Fruit fly (Drosophila melanogaster) whole organism, prepupa: ENCODE results near the gene CG14810.

Experiments
- Blimp-1 ChIP-seq: fragments of 200-800 bp; sonication (Bioruptor generic); optimal IDR thresholded peaks from 3 replicates; lab custom pipeline; 2017; ENCODE audit warnings: missing biosample characterization, missing genetic modification characterization, mild to moderate bottlenecking, moderate library complexity, missing genetic modification reagents
- CG10631 ChIP-seq: fragments of 200-800 bp; sonication (Bioruptor generic); optimal IDR thresholded peaks from 2 replicates; lab custom pipeline; 2016; ENCODE audit warnings: missing biosample characterization, missing genetic modification characterization
- CG10669 ChIP-seq: fragments of 200-800 bp; sonication (Bioruptor generic); optimal IDR thresholded peaks from 3 replicates; lab custom pipeline; 2018; ENCODE audit warnings: missing biosample characterization, mild to moderate bottlenecking, missing genetic modification characterization, moderate library complexity
- CG11294 ChIP-seq: fragments of 200-800 bp; sonication (Bioruptor generic); IDR thresholded peaks from 2 replicates; pipeline ENCODE4 v1.3.6; 2022; ENCODE audit warnings: missing biosample characterization, missing genetic modification characterization
- CG11762 ChIP-seq: fragments of 200-800 bp; sonication (Bioruptor generic); optimal IDR thresholded peaks from 3 replicates; lab custom pipeline; 2016; ENCODE audit warnings: missing biosample characterization, missing genetic modification characterization; ENCODE audit not compliant: insufficient read depth
- CG11902 ChIP-seq: fragments of 200-800 bp; sonication (Bioruptor generic); optimal IDR thresholded peaks from 3 replicates; lab custom pipeline; 2016; ENCODE audit warnings: missing biosample characterization, missing genetic modification characterization
- CG15336 ChIP-seq: fragments of 200-800 bp; sonication (Bioruptor generic); IDR thresholded peaks from 2 replicates; pipeline ENCODE4 v1.3.6; 2022; ENCODE audit warnings: missing biosample characterization, missing genetic modification characterization
- CG16779 ChIP-seq: fragments of 200-800 bp; sonication (Bioruptor generic); optimal IDR thresholded peaks from 3 replicates; lab custom pipeline; 2017; ENCODE audit warnings: missing biosample characterization, mild to moderate bottlenecking, missing genetic modification characterization
- CG3032 ChIP-seq: fragments of 200-800 bp; optimal IDR thresholded peaks from 2 replicates; lab custom pipeline; 2019; ENCODE audit warnings: missing biosample characterization, mild to moderate bottlenecking, missing genetic modification characterization, moderate library complexity
- CG31627 ChIP-seq: fragments of 200-800 bp; sonication (Bioruptor generic); optimal IDR thresholded peaks from 3 replicates; lab custom pipeline; 2016; ENCODE audit warnings: missing biosample characterization, missing genetic modification characterization
- CG32006 ChIP-seq: fragments of 200-800 bp; sonication (Bioruptor generic); optimal IDR thresholded peaks from 3 replicates; lab custom pipeline; 2017; ENCODE audit warnings: missing biosample characterization, mild to moderate bottlenecking, missing genetic modification characterization
- CG3919 ChIP-seq: fragments of 200-800 bp; sonication (Bioruptor generic); optimal IDR thresholded peaks from 3 replicates; lab custom pipeline; 2016; ENCODE audit warnings: missing biosample characterization, missing genetic modification characterization
- CG4318 ChIP-seq: fragments of 200-800 bp; sonication (Bioruptor generic); optimal IDR thresholded peaks from 3 replicates; lab custom pipeline; 2017; ENCODE audit warnings: missing biosample characterization, mild to moderate bottlenecking, missing genetic modification characterization
- CG6792 ChIP-seq: fragments of 200-800 bp; sonication (Bioruptor generic); optimal IDR thresholded peaks from 3 replicates; lab custom pipeline; 2016; ENCODE audit warnings: missing biosample characterization, missing genetic modification characterization
- CG6808 ChIP-seq: fragments of 200-800 bp; sonication (Bioruptor generic); optimal IDR thresholded peaks from 3 replicates; lab custom pipeline; 2017; ENCODE audit warnings: missing biosample characterization, missing genetic modification characterization, mild to moderate bottlenecking, moderate library complexity, missing genetic modification reagents
- CG6854 ChIP-seq: fragments of 200-800 bp; sonication (Bioruptor generic); optimal IDR thresholded peaks from 2 replicates; lab custom pipeline; 2017; ENCODE audit warnings: missing biosample characterization, mild to moderate bottlenecking, missing genetic modification characterization
- CG7368 ChIP-seq: fragments of 200-800 bp; sonication (Bioruptor generic); optimal IDR thresholded peaks from 3 replicates; lab custom pipeline; 2016; ENCODE audit warnings: missing biosample characterization, missing genetic modification characterization
- CG8119 ChIP-seq: fragments of 200-800 bp; sonication (Bioruptor generic); IDR thresholded peaks from 3 replicates; pipeline ENCODE4 v1.3.6; 2022; ENCODE audit warnings: missing biosample characterization, missing genetic modification characterization
- CG8319 ChIP-seq: fragments of 200-800 bp; sonication (Bioruptor generic); optimal IDR thresholded peaks from 3 replicates; lab custom pipeline; 2016; ENCODE audit warnings: missing biosample characterization, missing genetic modification characterization
- CG8632 ChIP-seq: fragments of 200-800 bp; sonication (Bioruptor generic); optimal IDR thresholded peaks from 3 replicates; lab custom pipeline; 2016; ENCODE audit warnings: missing biosample characterization, missing genetic modification characterization
- Eip75B ChIP-seq: fragments of 200-800 bp; sonication (Bioruptor generic); optimal IDR thresholded peaks from 3 replicates; lab custom pipeline; 2016; ENCODE audit warnings: missing biosample characterization, missing genetic modification characterization
- Eip78C ChIP-seq: fragments of 200-800 bp; sonication (Bioruptor generic); peaks from one replicate; lab custom pipeline; 2016; ENCODE audit warnings: missing biosample characterization, missing genetic modification characterization
- Eip93F ChIP-seq: fragments of 200-800 bp; sonication (Bioruptor generic); optimal IDR thresholded peaks from 2 replicates; lab custom pipeline; 2016; ENCODE audit warnings: missing biosample characterization, mild to moderate bottlenecking, missing genetic modification characterization
- Ets21C ChIP-seq: fragments of 200-800 bp; sonication (Bioruptor generic); optimal IDR thresholded peaks from 3 replicates; lab custom pipeline; 2016; ENCODE audit warnings: missing biosample characterization, missing genetic modification characterization
- Gug ChIP-seq: fragments of 200-800 bp; sonication (Bioruptor generic); IDR thresholded peaks from 2 replicates; pipeline ENCODE4 v1.3.6; 2022; ENCODE audit warnings: missing biosample characterization, missing genetic modification characterization
- Hr38 ChIP-seq: sonication (Bioruptor generic); optimal IDR thresholded peaks from 2 replicates; lab custom pipeline; 2016; ENCODE audit warnings: missing biosample characterization, missing genetic modification characterization
- Hr39 ChIP-seq: fragments of 200-800 bp; sonication (Bioruptor generic); optimal IDR thresholded peaks from 2 replicates; lab custom pipeline; 2016; ENCODE audit warnings: missing biosample characterization, missing genetic modification characterization
- Lpt ChIP-seq: fragments of 200-800 bp; sonication (Bioruptor generic); optimal IDR thresholded peaks from 3 replicates; lab custom pipeline; 2016; ENCODE audit warnings: missing biosample characterization, missing genetic modification characterization
- Smox ChIP-seq: fragments of 200-800 bp; sonication (Bioruptor generic); optimal IDR thresholded peaks from 3 replicates; lab custom pipeline; 2016; ENCODE audit warnings: missing biosample characterization, missing genetic modification characterization
- Sox102F ChIP-seq: fragments of 200-800 bp; sonication (Bioruptor generic); optimal IDR thresholded peaks from 2 replicates; lab custom pipeline; 2016; ENCODE audit warnings: missing biosample characterization, mild to moderate bottlenecking, missing genetic modification characterization
- achi ChIP-seq: fragments of 200-800 bp; sonication (Bioruptor generic); optimal IDR thresholded peaks from 3 replicates; lab custom pipeline; 2016; ENCODE audit warnings: missing biosample characterization, missing genetic modification characterization
- acj6 ChIP-seq: fragments of 200-800 bp; sonication (Bioruptor generic); optimal IDR thresholded peaks from 3 replicates; lab custom pipeline; 2016; ENCODE audit warnings: missing biosample characterization, missing genetic modification characterization
- cyc ChIP-seq: fragments of 200-800 bp; sonication (Bioruptor generic); optimal IDR thresholded peaks from 3 replicates; lab custom pipeline; 2016; ENCODE audit warnings: missing biosample characterization, missing genetic modification characterization
- dac ChIP-seq: fragments of 200-800 bp; sonication (Bioruptor generic); optimal IDR thresholded peaks from 2 replicates; lab custom pipeline; 2017; ENCODE audit warnings: missing biosample characterization, mild to moderate bottlenecking, missing genetic modification characterization
- eg ChIP-seq: fragments of 200-800 bp; sonication (Bioruptor generic); IDR thresholded peaks from 3 replicates; pipeline ENCODE4 v1.3.6; 2022; ENCODE audit warnings: missing biosample characterization, missing genetic modification characterization
- esn ChIP-seq: fragments of 200-800 bp; sonication (Bioruptor generic); optimal IDR thresholded peaks from 2 replicates; lab custom pipeline; 2016; ENCODE audit warnings: missing biosample characterization, mild to moderate bottlenecking, missing genetic modification characterization, moderate library complexity
- fd85E ChIP-seq: fragments of 200-800 bp; sonication (Bioruptor generic); optimal IDR thresholded peaks from 3 replicates; lab custom pipeline; 2016; ENCODE audit warnings: missing biosample characterization, missing genetic modification characterization
- fkh ChIP-seq: fragments of 200-800 bp; sonication (Bioruptor generic); optimal IDR thresholded peaks from 3 replicates; lab custom pipeline; 2017; ENCODE audit warnings: missing biosample characterization, mild to moderate bottlenecking, missing genetic modification characterization, moderate library complexity
- lz ChIP-seq: fragments of 200-800 bp; sonication (Bioruptor generic); optimal IDR thresholded peaks from 3 replicates; lab custom pipeline; 2016; ENCODE audit warnings: missing biosample characterization, missing genetic modification characterization
- net ChIP-seq: fragments of 200-800 bp; sonication (Bioruptor generic); optimal IDR thresholded peaks from 3 replicates; lab custom pipeline; 2016; ENCODE audit warnings: missing biosample characterization, missing genetic modification characterization
- pdm3 ChIP-seq: fragments of 200-800 bp; sonication (Bioruptor generic); optimal IDR thresholded peaks from 3 replicates; lab custom pipeline; 2016; ENCODE audit warnings: missing biosample characterization, missing genetic modification characterization
- salr ChIP-seq, 2 experiments: fragments of 200-800 bp; sonication (Bioruptor generic); optimal IDR thresholded peaks; 3 replicates each; lab custom pipeline; 2016 to 2018; ENCODE audit warnings: missing biosample characterization in 2 of 2, missing genetic modification characterization in 2 of 2, mild to moderate bottlenecking in 1 of 2
- ss ChIP-seq, 2 experiments: fragments of 200-800 bp; sonication (Bioruptor generic); optimal IDR thresholded peaks; 2 replicates in 1 of 2; 3 replicates in 1 of 2; lab custom pipeline; 2017 to 2018; ENCODE audit warnings: mild to moderate bottlenecking in 2 of 2, missing biosample characterization in 2 of 2, missing genetic modification characterization in 2 of 2, moderate library complexity in 1 of 2
- svp ChIP-seq: fragments of 200-800 bp; sonication (Bioruptor generic); peaks from one replicate; lab custom pipeline; 2016; ENCODE audit warnings: missing biosample characterization, missing genetic modification characterization
- topi ChIP-seq: fragments of 200-800 bp; sonication (Bioruptor generic); optimal IDR thresholded peaks from 3 replicates; lab custom pipeline; 2016; ENCODE audit warnings: missing biosample characterization, missing genetic modification characterization
- vri ChIP-seq: fragments of 200-800 bp; sonication (Bioruptor generic); optimal IDR thresholded peaks from 3 replicates; lab custom pipeline; 2016; ENCODE audit warnings: missing biosample characterization, mild to moderate bottlenecking, missing genetic modification characterization

The CG14810 gene

DNA sequence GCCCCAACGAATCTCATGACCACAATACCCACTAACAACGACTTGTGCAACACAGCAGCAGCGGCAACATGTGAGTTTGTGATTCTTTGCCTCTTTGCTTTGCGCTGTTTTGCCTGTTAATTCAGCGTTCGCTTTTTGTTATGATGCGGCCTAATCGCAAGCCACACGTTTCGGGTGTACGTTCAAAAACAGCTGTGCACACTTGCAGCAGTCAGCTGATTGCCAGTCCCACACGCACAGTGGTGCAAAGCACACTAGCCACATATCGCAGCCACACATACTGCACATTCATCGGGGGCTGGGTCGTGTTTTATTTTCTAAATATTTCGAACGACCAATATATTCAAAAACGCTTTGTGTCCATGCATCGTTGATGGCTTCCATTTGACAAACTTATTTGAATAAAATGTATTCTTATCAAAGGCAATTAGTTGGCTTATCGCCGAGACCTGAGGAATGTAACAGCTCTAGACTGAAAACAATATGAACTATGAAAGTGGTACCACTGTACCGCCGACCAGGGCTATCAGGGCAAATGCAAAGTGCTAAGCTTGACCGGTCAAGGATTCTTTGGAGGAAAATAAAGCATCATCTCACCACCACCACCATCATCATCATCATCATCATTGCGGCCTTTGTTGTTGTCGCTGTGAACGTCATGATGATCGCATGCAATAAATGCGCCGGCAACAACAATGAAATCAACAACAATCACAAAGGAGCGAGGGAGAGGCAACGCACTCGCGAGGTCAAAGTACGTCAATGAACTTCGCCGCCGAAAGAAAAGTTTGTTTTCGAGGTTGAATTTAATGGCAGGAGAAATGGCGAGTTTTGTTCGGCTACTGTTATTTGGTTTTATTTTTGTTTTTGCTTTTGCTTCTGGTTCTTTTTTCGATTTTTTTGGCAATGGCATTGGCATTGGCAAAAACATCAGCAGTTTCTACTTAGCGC is 6.0 kb upstream of the CG14810 start (continued):
- TF ChIP-seq CG6792 (GFP tag; lab: Kevin White, UChicago) (peak; percentile 44), Sox102F (peak; percentile 63), Eip75B (peak; percentile 77), CG10631 (GFP tag; lab: Kevin White, UChicago) (peak; percentile 63), CG8119 (GFP tag; lab: Robert Waterston, UW) (peak; percentile 52), CG4318 (peak; percentile 22), CG3919 (peak; percentile 67), CG16779 (tag; lab: Kevin White, UChicago) (peak; percentile 29), net (GFP tag; lab: Kevin White, UChicago) (peak; percentile 73), vri (GFP tag; lab: Kevin White, UChicago) (no peak), CG31627 (GFP tag; lab: Kevin White, UChicago) (peak; percentile 65), CG8632 (peak; percentile 67), Blimp-1 (GFP tag; lab: Kevin White, UChicago) (no peak), Gug (no peak), salr (GFP tag; optimal IDR thresholded peaks at IDR 0.05; lab: Kevin White, UChicago) (peak; percentile 32 to 45), CG15336 (GFP tag; lab: Robert Waterston, UW) (no peak), cyc (GFP tag; lab: Kevin White, UChicago) (peak; percentile 55), CG8319 (GFP tag; lab: Kevin White, UChicago) (peak; percentile 60), CG3032 (peak; percentile 66), Hr39 (peak; percentile 62), esn (GFP tag; lab: Kevin White, UChicago) (peak; percentile 74), CG6854 (GFP tag; lab: Kevin White, UChicago) (no peak), Eip78C (GFP tag; lab: Kevin White, UChicago) (peak; percentile 91), CG11762 (GFP tag; lab: Kevin White, UChicago) (peak; percentile 42), pdm3 (peak; percentile 73)

DNA sequence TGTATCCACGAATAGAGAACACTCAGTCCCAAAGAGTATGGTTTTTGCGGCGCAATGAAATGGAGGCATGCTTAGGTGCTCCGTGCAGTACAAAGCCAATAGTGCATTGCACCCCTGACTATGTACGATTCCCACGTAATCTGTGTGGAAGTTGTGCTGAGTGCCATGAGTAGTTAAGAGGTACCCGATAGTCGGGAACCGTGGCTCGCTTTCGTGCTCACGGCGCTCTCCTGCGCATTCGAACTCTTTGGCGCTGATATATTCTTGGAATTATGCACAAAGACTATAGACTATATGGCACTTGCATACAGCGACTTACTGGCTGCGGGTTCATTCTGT is 4.4 kb upstream of the CG14810 start:
- peak; percentile 82 for TF ChIP-seq esn (GFP tag; lab: Kevin White, UChicago)
- peak; percentile 55 for TF ChIP-seq CG11902 (GFP tag; lab: Kevin White, UChicago)
- peak in 1 of 2 experiments; percentile 42 for TF ChIP-seq salr (GFP tag; optimal IDR thresholded peaks at IDR 0.05; lab: Kevin White, UChicago)
- no peak for TF ChIP-seq CG6854 (GFP tag; lab: Kevin White, UChicago)
- peak; percentile 79 for TF ChIP-seq acj6 (GFP tag; lab: Kevin White, UChicago)
- peak; percentile 74 for TF ChIP-seq vri (GFP tag; lab: Kevin White, UChicago)
- peak; percentile 75 for TF ChIP-seq pdm3
- TF ChIP-seq Eip93F (GFP tag; lab: Kevin White, UChicago), result no peak
- TF ChIP-seq fd85E (GFP tag; lab: Kevin White, UChicago), result peak; percentile 58
- peak; percentile 69 for TF ChIP-seq Sox102F
- TF ChIP-seq Lpt (GFP tag; lab: Kevin White, UChicago), result peak; percentile 50
- peak; percentile 72 for TF ChIP-seq Ets21C (GFP tag; lab: Kevin White, UChicago)
- TF ChIP-seq CG7368 (GFP tag; lab: Kevin White, UChicago), result peak; percentile 69
- peak; percentile 47; the same call in 2 of the 3 replicates for TF ChIP-seq eg (GFP tag; lab: Robert Waterston, UW)
- peak; percentile 71 for TF ChIP-seq CG32006 (GFP tag; lab: Kevin White, UChicago)
- TF ChIP-seq achi (GFP tag; lab: Kevin White, UChicago), result peak; percentile 69
- TF ChIP-seq ss (GFP tag; optimal IDR thresholded peaks at IDR 0.05; lab: Kevin White, UChicago), result peak; percentile 66 to 76
- peak; percentile 64 for TF ChIP-seq CG8319 (GFP tag; lab: Kevin White, UChicago)
- peak; percentile 71 for TF ChIP-seq net (GFP tag; lab: Kevin White, UChicago)
- peak; percentile 60 for TF ChIP-seq Gug
- peak; percentile 64 for TF ChIP-seq CG15336 (GFP tag; lab: Robert Waterston, UW)
- peak; percentile 60 for TF ChIP-seq CG10631 (GFP tag; lab: Kevin White, UChicago)
- peak; percentile 81 for TF ChIP-seq CG31627 (GFP tag; lab: Kevin White, UChicago)
- peak; percentile 84 for TF ChIP-seq topi (GFP tag; lab: Kevin White, UChicago)
- TF ChIP-seq CG6808 (GFP tag; lab: Kevin White, UChicago), result peak; percentile 71
- TF ChIP-seq lz (GFP tag; lab: Kevin White, UChicago), result peak; percentile 80
- TF ChIP-seq fkh (GFP tag; lab: Kevin White, UChicago), result no peak
- peak; percentile 84 for TF ChIP-seq cyc (GFP tag; lab: Kevin White, UChicago)
- peak; percentile 53 for TF ChIP-seq CG3032
- peak; percentile 81 for TF ChIP-seq CG6792 (GFP tag; lab: Kevin White, UChicago)
- no peak for TF ChIP-seq dac (GFP tag; lab: Kevin White, UChicago)
- TF ChIP-seq svp (GFP tag; lab: Kevin White, UChicago), result peak; percentile 98
- TF ChIP-seq CG10669 (GFP tag; lab: Kevin White, UChicago), result peak; percentile 67
- peak; percentile 49; the same call in 1 of the 2 replicates for TF ChIP-seq CG11294 (GFP tag; lab: Robert Waterston, UW)
- peak; percentile 30 for TF ChIP-seq CG4318
- TF ChIP-seq Hr38, result no peak
- peak; percentile 73 for TF ChIP-seq Smox (GFP tag; lab: Kevin White, UChicago)
